Fruit fly (Drosophila melanogaster): ENCODE data around the gene CG31775.
"Not testable (repeated sequence)": the region's sequence is repeated elsewhere in the genome, so short reads cannot be mapped to it uniquely, and the experiment has no call there.

CG31775 gene

dm6 chr2L:14737669-14738068 is at the start of gene CG31775:
TSS of gene CG31775 (minus strand) at chr2L:14737769.
- TF ChIP-seq Sin3A, insv, ttk (optimal IDR thresholded peaks at IDR 0.05): not testable (repeated sequence)

dm6 chr2L:14784498-14784897 is 46.9 kb upstream of the CG31775 start, which contains the start of gene CG18636:
TSS of gene CG18636 (minus strand) at chr2L:14784598.
- no peak for TF ChIP-seq Sin3A (optimal IDR thresholded peaks at IDR 0.05)
- no peak for TF ChIP-seq ttk (optimal IDR thresholded peaks at IDR 0.05)
- TF ChIP-seq h (optimal IDR thresholded peaks at IDR 0.05): no peak
- TF ChIP-seq insv (optimal IDR thresholded peaks at IDR 0.05): no peak
- no peak for TF ChIP-seq psq (optimal IDR thresholded peaks at IDR 0.05)
- TF ChIP-seq Myc (optimal IDR thresholded peaks at IDR 0.05): no peak

DNA sequence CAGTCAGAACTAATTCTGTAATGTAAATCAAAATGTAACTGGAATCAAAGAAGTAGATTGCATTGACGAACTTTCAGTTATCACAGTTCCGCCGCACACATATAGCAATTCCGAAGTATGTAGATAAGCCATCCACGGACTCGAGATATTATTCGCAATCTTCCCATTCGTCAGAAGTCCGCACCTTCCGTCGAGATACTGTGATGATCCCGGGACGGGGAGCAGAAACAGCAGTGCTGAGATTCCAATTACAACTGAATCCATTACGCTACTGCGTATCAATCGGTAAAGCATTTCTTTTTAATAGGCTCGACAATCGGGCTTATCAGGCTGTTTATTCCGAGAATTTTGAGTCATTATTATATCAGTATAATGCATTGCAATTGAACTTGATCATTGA is 37.1 kb upstream of the CG31775 start, which contains the start of gene CG4650:
Gene CG4650, minus strand, starts transcription at position 269 of the 400 bp plus-strand sequence.
- TF ChIP-seq Myc (optimal IDR thresholded peaks at IDR 0.05): no peak
- no peak for TF ChIP-seq Sin3A (optimal IDR thresholded peaks at IDR 0.05)
- TF ChIP-seq h (optimal IDR thresholded peaks at IDR 0.05): no peak
- no peak for TF ChIP-seq ttk (optimal IDR thresholded peaks at IDR 0.05)
- TF ChIP-seq psq (optimal IDR thresholded peaks at IDR 0.05): no peak
- no peak for TF ChIP-seq insv (optimal IDR thresholded peaks at IDR 0.05)

dm6 chr2L:14765608-14766007 is 28.0 kb upstream of the CG31775 start, which contains the start of gene CG4701:
TSS of gene CG4701 (plus strand) at chr2L:14765908.
- TF ChIP-seq Myc (optimal IDR thresholded peaks at IDR 0.05) (no peak), ttk (optimal IDR thresholded peaks at IDR 0.05) (no peak), Sin3A (optimal IDR thresholded peaks at IDR 0.05) (no peak), psq (optimal IDR thresholded peaks at IDR 0.05) (no peak), h (optimal IDR thresholded peaks at IDR 0.05) (no peak), insv (optimal IDR thresholded peaks at IDR 0.05) (no peak)

dm6 chr2L:14762465-14762864 is 24.9 kb upstream of the CG31775 start, which contains the start of gene CSN1a:
TSS of gene CSN1a (plus strand) at chr2L:14762765.
- TF ChIP-seq insv (optimal IDR thresholded peaks at IDR 0.05) (no peak), h (optimal IDR thresholded peaks at IDR 0.05) (no peak), Sin3A (optimal IDR thresholded peaks at IDR 0.05) (no peak), Myc (optimal IDR thresholded peaks at IDR 0.05) (no peak)

DNA sequence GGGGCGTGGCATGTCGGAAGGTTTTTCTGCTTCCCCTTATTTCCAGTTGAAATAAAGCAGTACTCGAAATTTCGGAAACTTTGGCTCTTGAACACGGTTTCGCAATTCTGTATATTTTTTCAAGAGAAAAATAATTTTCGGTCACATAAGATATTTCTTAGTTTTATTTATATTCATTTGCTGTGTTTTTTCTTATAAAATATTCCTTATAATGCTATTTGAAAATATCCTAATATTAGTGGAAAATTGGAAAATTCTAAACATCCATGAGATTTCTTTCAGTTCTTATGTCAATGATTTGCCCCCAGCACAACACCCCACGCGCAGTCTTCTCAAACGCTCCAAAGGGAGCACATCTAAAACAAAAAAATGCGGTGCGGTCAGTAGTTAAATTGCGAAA is 22.9 kb upstream of the CG31775 start, which contains the start of gene CG4691:
Gene CG4691, plus strand, starts transcription at position 301 of the 400 bp plus-strand sequence.
- TF ChIP-seq h (optimal IDR thresholded peaks at IDR 0.05) (no peak), Myc (optimal IDR thresholded peaks at IDR 0.05) (no peak), ttk (optimal IDR thresholded peaks at IDR 0.05) (no peak), psq (optimal IDR thresholded peaks at IDR 0.05) (no peak), insv (optimal IDR thresholded peaks at IDR 0.05) (no peak), Sin3A (optimal IDR thresholded peaks at IDR 0.05) (no peak)

DNA sequence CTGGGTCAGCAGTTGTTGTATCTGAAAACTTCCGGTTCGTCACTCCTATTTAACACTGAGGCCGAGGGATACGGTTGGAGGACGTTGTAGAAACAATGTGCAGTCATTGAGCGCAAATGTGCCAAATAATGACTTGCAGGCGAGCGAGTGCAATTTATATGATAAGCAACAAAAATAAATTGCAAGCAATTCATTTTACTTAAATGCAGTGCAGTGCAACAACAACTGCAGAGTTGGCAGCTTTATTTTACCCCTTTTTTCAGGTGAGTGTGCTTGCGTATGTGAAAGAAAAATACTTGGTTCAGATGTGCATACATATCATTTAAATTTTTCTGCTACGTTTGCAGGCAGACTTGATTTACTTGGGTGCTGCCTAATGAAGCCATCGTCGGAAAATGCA is 8.5 kb upstream of the CG31775 start:
- TF ChIP-seq ttk (optimal IDR thresholded peaks at IDR 0.05) (no peak), psq (optimal IDR thresholded peaks at IDR 0.05) (no peak), h (optimal IDR thresholded peaks at IDR 0.05) (no peak), Sin3A (optimal IDR thresholded peaks at IDR 0.05) (no peak), insv (optimal IDR thresholded peaks at IDR 0.05) (no peak), Myc (optimal IDR thresholded peaks at IDR 0.05) (no peak)

DNA sequence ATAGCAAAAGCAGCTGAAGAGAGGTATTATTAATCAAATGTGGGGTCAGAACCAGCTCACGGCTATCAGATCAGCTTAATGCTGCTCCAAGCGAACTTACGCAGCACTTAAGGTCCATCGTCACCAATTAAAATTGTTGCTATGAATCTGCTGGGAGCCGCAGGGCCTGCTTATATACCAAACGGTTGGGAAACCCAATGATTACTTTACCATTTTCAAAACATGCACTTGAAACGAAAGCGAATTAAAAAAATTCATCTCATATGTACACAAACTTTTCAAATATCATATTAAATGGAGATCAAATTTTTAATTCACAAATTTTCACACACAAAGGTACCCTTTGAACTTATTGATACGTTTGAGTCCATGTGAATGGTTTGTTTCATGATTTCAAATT is 7.5 kb upstream of the CG31775 start, which contains the start of gene CG42587:
Gene CG42587, minus strand, starts transcription at position 143 of the 400 bp plus-strand sequence.
- TF ChIP-seq h (optimal IDR thresholded peaks at IDR 0.05) (no peak), psq (optimal IDR thresholded peaks at IDR 0.05) (no peak), ttk (optimal IDR thresholded peaks at IDR 0.05) (no peak), Myc (optimal IDR thresholded peaks at IDR 0.05) (no peak), insv (optimal IDR thresholded peaks at IDR 0.05) (no peak), Sin3A (optimal IDR thresholded peaks at IDR 0.05) (no peak)

DNA sequence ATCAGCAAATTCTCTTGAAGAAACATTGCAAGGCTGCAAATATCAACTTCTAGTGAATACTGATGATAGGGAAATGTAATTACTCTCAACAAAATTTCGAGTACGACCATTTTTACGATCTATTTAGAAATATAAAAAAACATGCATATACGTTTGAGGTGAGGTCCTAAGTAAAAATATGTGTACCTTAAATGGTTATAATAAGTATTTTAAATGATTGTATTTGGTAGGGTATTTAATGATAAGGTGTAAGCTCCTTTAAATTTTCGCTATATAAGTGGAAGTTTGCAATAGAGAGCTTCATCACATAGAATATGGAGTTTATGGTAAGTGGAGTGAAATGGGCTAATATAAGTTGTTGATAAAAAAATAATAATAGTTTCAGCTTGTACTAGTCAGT is 6.6 kb upstream of the CG31775 start, which contains the start of gene CG42681:
Gene CG42681, plus strand, starts transcription at position 301 of the 400 bp plus-strand sequence.
- TF ChIP-seq psq (optimal IDR thresholded peaks at IDR 0.05) (no peak), Myc (optimal IDR thresholded peaks at IDR 0.05) (no peak), insv (optimal IDR thresholded peaks at IDR 0.05) (no peak), Sin3A (optimal IDR thresholded peaks at IDR 0.05) (no peak), h (optimal IDR thresholded peaks at IDR 0.05) (no peak), ttk (optimal IDR thresholded peaks at IDR 0.05) (no peak)

DNA sequence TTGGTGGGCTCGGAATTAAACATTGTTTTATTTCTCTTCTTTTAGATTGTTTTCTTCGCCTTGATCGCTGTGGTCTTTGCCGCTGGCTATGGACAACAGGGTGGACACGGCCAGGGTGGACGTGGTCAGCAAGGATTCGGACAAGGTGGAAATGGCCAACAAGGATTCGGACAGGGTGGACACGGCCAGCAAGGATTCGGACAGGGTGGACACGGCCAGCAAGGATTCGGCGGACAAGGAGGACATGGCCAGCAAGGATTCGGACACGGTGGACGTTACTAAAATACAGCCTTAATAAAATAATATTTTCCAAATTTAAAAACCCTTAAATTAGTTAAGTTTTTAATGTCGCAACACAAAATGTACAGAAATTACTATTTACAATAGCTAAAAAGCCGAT is 5.8 kb upstream of the CG31775 start:
- no peak for TF ChIP-seq insv (optimal IDR thresholded peaks at IDR 0.05)

- not testable (repeated sequence) for TF ChIP-seq ttk, Sin3A, h (optimal IDR thresholded peaks at IDR 0.05)
Observed at dm6 chr2L:14742893-14743292, 5.3 kb upstream of the CG31775 start, which contains the start of gene CG34166. TSS of gene CG34166 (plus strand) at chr2L:14743193.

DNA sequence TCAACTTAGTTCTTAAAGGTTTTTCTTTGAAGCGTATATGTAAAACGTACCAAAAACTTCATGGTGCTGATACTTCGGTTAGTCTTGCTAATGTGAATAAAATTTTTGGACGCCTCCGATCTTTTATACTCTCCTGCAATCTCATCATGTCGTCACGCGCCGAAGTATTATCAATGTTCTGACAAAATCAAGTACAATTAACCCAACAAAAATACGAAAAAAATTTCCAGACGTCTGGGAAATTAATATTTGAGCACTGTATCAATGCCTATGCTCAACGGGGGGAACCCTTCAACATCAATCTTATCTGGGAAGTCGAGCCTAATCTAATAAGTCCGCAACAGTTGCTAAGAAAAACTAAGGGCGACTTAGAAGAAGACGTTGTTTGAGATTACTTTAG is 4.2 kb upstream of the CG31775 start, which contains the start of gene CG42586:
Gene CG42586, minus strand, starts transcription at position 101 of the 400 bp plus-strand sequence.
- not testable (repeated sequence) for TF ChIP-seq h, Sin3A, Myc (optimal IDR thresholded peaks at IDR 0.05)

dm6 chr2L:14739614-14740013 is 2.0 kb upstream of the CG31775 start, which contains the start of gene CG42585:
TSS of gene CG42585 (plus strand) at chr2L:14739914.
- not testable (repeated sequence) for TF ChIP-seq ttk, Sin3A, psq (optimal IDR thresholded peaks at IDR 0.05)

Data from Kc167 (cell line).